Worm (Caenorhabditis elegans) whole organism, late embryonic: ENCODE data around the gene C23G10.5.

ENCODE experiments used
- C08G9.2 ChIP-seq: sonication (generic microtip); optimal IDR thresholded peaks from 2 replicates; lab custom pipeline; 2016; ENCODE audit warnings: mild to moderate bottlenecking, missing genetic modification characterization, moderate library complexity, missing compliant biosample characterization
- ahr-1 ChIP-seq: sonication (generic microtip); optimal IDR thresholded peaks from 2 replicates; lab custom pipeline; 2016; ENCODE audit warnings: missing genetic modification characterization, missing compliant biosample characterization
- ama-1 ChIP-seq: fragments of 150-350 bp; optimal IDR thresholded peaks from 2 replicates; lab custom pipeline; 2014
- ceh-14 ChIP-seq: sonication (generic microtip); optimal IDR thresholded peaks from 2 replicates; lab custom pipeline; 2016; ENCODE audit warnings: missing genotype, missing genetic modification characterization, missing compliant biosample characterization
- ceh-18 ChIP-seq: sonication (generic microtip); optimal IDR thresholded peaks from 2 replicates; lab custom pipeline; 2016; ENCODE audit warnings: missing genetic modification characterization, missing compliant biosample characterization
- ceh-22 ChIP-seq: sonication (generic microtip); optimal IDR thresholded peaks from 2 replicates; lab custom pipeline; 2017; ENCODE audit warnings: missing biosample characterization, missing genetic modification characterization
- ceh-24 ChIP-seq: sonication (generic microtip); optimal IDR thresholded peaks from 2 replicates; lab custom pipeline; 2016; ENCODE audit warnings: mild to moderate bottlenecking, missing genetic modification characterization, missing compliant biosample characterization
- ceh-30 ChIP-seq: fragments of 150-350 bp; optimal IDR thresholded peaks from 2 replicates; lab custom pipeline; 2014; ENCODE audit warnings: missing biosample characterization, missing genetic modification characterization
- ceh-31 ChIP-seq: sonication (generic microtip); optimal IDR thresholded peaks from 2 replicates; lab custom pipeline; 2016; ENCODE audit warnings: missing genetic modification characterization, missing compliant biosample characterization
- ceh-45 ChIP-seq: fragments of 200-800 bp; sonication (Bioruptor generic); IDR thresholded peaks from 2 replicates; pipeline ENCODE4 v1.3.6; 2022; ENCODE audit warnings: missing genetic modification reagents, missing genetic modification characterization, missing compliant biosample characterization
- ceh-48 ChIP-seq: sonication (generic microtip); optimal IDR thresholded peaks from 2 replicates; lab custom pipeline; 2016; ENCODE audit warnings: missing genetic modification characterization, inconsistent platforms, missing compliant biosample characterization
- ceh-6 ChIP-seq: fragments of 200-800 bp; sonication (Bioruptor generic); optimal IDR thresholded peaks from 2 replicates; lab custom pipeline; 2018; ENCODE audit warnings: mild to moderate bottlenecking, missing genetic modification characterization, missing compliant biosample characterization
- dmd-4 ChIP-seq: sonication (generic microtip); optimal IDR thresholded peaks from 2 replicates; lab custom pipeline; 2016; ENCODE audit warnings: borderline replicate concordance, missing genetic modification characterization, missing compliant biosample characterization
- dve-1 ChIP-seq: sonication (generic microtip); optimal IDR thresholded peaks from 2 replicates; lab custom pipeline; 2017; ENCODE audit warnings: antibody characterized with exemption, mild to moderate bottlenecking, missing genetic modification characterization, missing compliant biosample characterization
- elt-2 ChIP-seq: sonication (generic microtip); optimal IDR thresholded peaks from 2 replicates; lab custom pipeline; 2016; ENCODE audit warnings: missing genetic modification reagents, missing genetic modification characterization, missing compliant biosample characterization
- ets-4 ChIP-seq: sonication (generic microtip); optimal IDR thresholded peaks from 2 replicates; lab custom pipeline; 2016; ENCODE audit warnings: missing genetic modification characterization, missing compliant biosample characterization
- eyg-1 ChIP-seq: sonication (generic microtip); optimal IDR thresholded peaks from 2 replicates; lab custom pipeline; 2016; ENCODE audit warnings: missing genotype, missing genetic modification characterization, missing compliant biosample characterization
- fax-1 ChIP-seq: sonication (generic microtip); optimal IDR thresholded peaks from 2 replicates; lab custom pipeline; 2016; ENCODE audit warnings: missing genotype, missing genetic modification characterization, missing compliant biosample characterization
- hlh-13 ChIP-seq: fragments of 200-800 bp; sonication (Bioruptor generic); optimal IDR thresholded peaks from 2 replicates; lab custom pipeline; 2018; ENCODE audit warnings: mild to moderate bottlenecking, missing genetic modification characterization, missing compliant biosample characterization
- hlh-15 ChIP-seq: sonication (generic microtip); optimal IDR thresholded peaks from 2 replicates; lab custom pipeline; 2016; ENCODE audit warnings: missing genetic modification characterization, missing compliant biosample characterization
- hlh-30 ChIP-seq: sonication (generic microtip); optimal IDR thresholded peaks from 2 replicates; lab custom pipeline; 2017; ENCODE audit warnings: antibody characterized with exemption, missing genetic modification characterization, missing compliant biosample characterization; ENCODE audit not compliant: insufficient read depth
- hlh-6 ChIP-seq: sonication (generic microtip); optimal IDR thresholded peaks from 2 replicates; lab custom pipeline; 2016; ENCODE audit warnings: missing genotype, missing genetic modification characterization, missing compliant biosample characterization
- lim-6 ChIP-seq: sonication (generic microtip); optimal IDR thresholded peaks from 2 replicates; lab custom pipeline; 2016; ENCODE audit warnings: missing genetic modification characterization, missing compliant biosample characterization
- mec-3 ChIP-seq: sonication (generic microtip); optimal IDR thresholded peaks from 2 replicates; lab custom pipeline; 2016; ENCODE audit warnings: borderline replicate concordance, missing genetic modification characterization, missing compliant biosample characterization
- nfya-1 ChIP-seq: sonication (generic microtip); optimal IDR thresholded peaks from 2 replicates; lab custom pipeline; 2017; ENCODE audit warnings: missing genetic modification characterization, mild to moderate bottlenecking, missing compliant biosample characterization, antibody characterized with exemption, moderate library complexity
- nhr-232 ChIP-seq: sonication (generic microtip); optimal IDR thresholded peaks from 2 replicates; lab custom pipeline; 2016; ENCODE audit warnings: missing genetic modification characterization, missing compliant biosample characterization
- npax-4 ChIP-seq: sonication (generic microtip); optimal IDR thresholded peaks from 2 replicates; lab custom pipeline; 2016; ENCODE audit warnings: missing genetic modification characterization, missing compliant biosample characterization
- pat-9 ChIP-seq: fragments of 200-800 bp; sonication (Bioruptor generic); optimal IDR thresholded peaks from 2 replicates; lab custom pipeline; 2018; ENCODE audit warnings: mild to moderate bottlenecking, missing genetic modification characterization, moderate library complexity, missing compliant biosample characterization
- pha-2 ChIP-seq: sonication (generic microtip); optimal IDR thresholded peaks from 2 replicates; lab custom pipeline; 2017; ENCODE audit warnings: mild to moderate bottlenecking, missing genetic modification characterization, missing compliant biosample characterization
- pqm-1 ChIP-seq: sonication (generic microtip); optimal IDR thresholded peaks from 2 replicates; lab custom pipeline; 2016; ENCODE audit warnings: missing genetic modification characterization, missing compliant biosample characterization
- pros-1 ChIP-seq: fragments of 150-350 bp; optimal IDR thresholded peaks from 2 replicates; lab custom pipeline; 2014; ENCODE audit warnings: missing biosample characterization, missing genetic modification reagents, missing genetic modification characterization
- sox-4 ChIP-seq: sonication (generic microtip); optimal IDR thresholded peaks from 2 replicates; lab custom pipeline; 2017; ENCODE audit warnings: mild to moderate bottlenecking, missing genetic modification characterization, inconsistent platforms, missing compliant biosample characterization
- tbx-7 ChIP-seq: sonication (generic microtip); optimal IDR thresholded peaks from 2 replicates; lab custom pipeline; 2016; ENCODE audit warnings: missing genotype, missing genetic modification characterization, missing compliant biosample characterization
- unc-3 ChIP-seq, 2 experiments: fragments of 200-800 bp in 1 of 2; sonication (Bioruptor generic) in 1 of 2; sonication (generic microtip) in 1 of 2; conservative IDR thresholded peaks in 1 of 2; optimal IDR thresholded peaks in 1 of 2; 2 replicates each; pipeline versions ENCODE4 v1.3.6 to Lab custom; 2016 to 2022; ENCODE audit warnings: missing compliant biosample characterization in 2 of 2, missing genetic modification characterization in 2 of 2, missing genetic modification reagents in 1 of 2
- unc-55 ChIP-seq: sonication (generic microtip); optimal IDR thresholded peaks from 2 replicates; lab custom pipeline; 2017; ENCODE audit warnings: missing biosample characterization, missing genetic modification reagents, missing genetic modification characterization
- zip-5 ChIP-seq: sonication (generic microtip); optimal IDR thresholded peaks from 2 replicates; lab custom pipeline; 2016; ENCODE audit warnings: missing genetic modification characterization, missing compliant biosample characterization

Gene C23G10.5

ce11 chrIII:6145896-6146295, 45.0 kb upstream of the C23G10.5 start, which contains the start of gene Y42G9A.3:
Gene Y42G9A.3 (plus strand): TSS chrIII:6146258.
- TF ChIP-seq pat-9 (tag; lab: Kevin White, UChicago): no peak
- TF ChIP-seq eyg-1 (tag; lab: Kevin White, UChicago): no peak
- no peak for TF ChIP-seq dmd-4
- TF ChIP-seq dve-1 (tag; lab: Kevin White, UChicago): no peak
- no peak for TF ChIP-seq npax-4 (tag; lab: Kevin White, UChicago)
- TF ChIP-seq ceh-45 (GFP tag; lab: Robert Waterston, UW): no peak
- TF ChIP-seq unc-3 (GFP tag; conservative IDR thresholded peaks at IDR 0.05; lab: Robert Waterston, UW): no peak
- TF ChIP-seq unc-3 (tag; optimal IDR thresholded peaks at IDR 0.05; lab: Kevin White, UChicago): no peak
- TF ChIP-seq ceh-24 (tag; lab: Kevin White, UChicago): no peak
- no peak for TF ChIP-seq C08G9.2 (tag; lab: Kevin White, UChicago)
- TF ChIP-seq pha-2 (tag; lab: Kevin White, UChicago): no peak
- no peak for TF ChIP-seq ceh-48 (tag; lab: Kevin White, UChicago)
- no peak for TF ChIP-seq ceh-30
- no peak for TF ChIP-seq sox-4 (tag; lab: Kevin White, UChicago)

DNA sequence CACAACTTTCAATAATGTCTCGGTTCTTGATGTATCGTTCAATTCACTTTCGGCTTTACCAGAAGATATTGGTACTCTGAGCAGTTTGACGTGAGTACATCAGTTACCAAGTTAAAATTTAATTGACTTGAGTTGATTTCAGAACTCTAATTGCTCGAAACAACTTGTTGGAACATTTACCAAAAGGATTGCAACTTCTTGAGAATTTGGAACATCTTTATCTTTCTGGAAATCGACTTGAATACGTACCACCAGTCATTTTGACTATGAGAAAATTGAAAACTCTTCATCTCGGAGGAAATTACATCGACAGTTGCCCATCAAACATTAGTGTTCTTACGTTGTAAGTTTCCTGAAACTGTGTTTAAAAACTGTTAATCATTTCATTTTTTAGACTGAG, 44.1 kb upstream of the C23G10.5 start:
- TF ChIP-seq hlh-15 (tag; lab: Kevin White, UChicago) (no peak), hlh-13 (no peak), ceh-22 (tag; lab: Kevin White, UChicago) (no peak), ceh-14 (no peak), nhr-232 (tag; lab: Kevin White, UChicago) (no peak), zip-5 (tag; lab: Kevin White, UChicago) (no peak), ama-1 (lab: Kevin White, UChicago) (no peak)

ce11 chrIII:6147903-6148302, 43.0 kb upstream of the C23G10.5 start, which contains the start of gene Y42G9A.2:
Gene Y42G9A.2 (plus strand): TSS chrIII:6148186.
- TF ChIP-seq eyg-1 (tag; lab: Kevin White, UChicago): no peak

ce11 chrIII:6148684-6149083, 42.2 kb upstream of the C23G10.5 start:
- no peak for TF ChIP-seq nfya-1 (tag; lab: Kevin White, UChicago)
- no peak for TF ChIP-seq ets-4 (tag; lab: Kevin White, UChicago)
- no peak for TF ChIP-seq fax-1
- no peak for TF ChIP-seq elt-2
- no peak for TF ChIP-seq ceh-31 (tag; lab: Kevin White, UChicago)
- no peak for TF ChIP-seq lim-6 (tag; lab: Kevin White, UChicago)
- no peak for TF ChIP-seq ahr-1 (tag; lab: Kevin White, UChicago)
- no peak for TF ChIP-seq pros-1 (tag; lab: Kevin White, UChicago)
- TF ChIP-seq hlh-15 (tag; lab: Kevin White, UChicago): no peak
- TF ChIP-seq ceh-30: no peak
- no peak for TF ChIP-seq ceh-18
- no peak for TF ChIP-seq hlh-13
- no peak for TF ChIP-seq pqm-1 (tag; lab: Kevin White, UChicago)
- TF ChIP-seq hlh-6 (tag; lab: Kevin White, UChicago): no peak
- TF ChIP-seq hlh-30: no peak
- TF ChIP-seq tbx-7 (tag; lab: Kevin White, UChicago): no peak
- TF ChIP-seq unc-55 (GFP tag; lab: Kevin White, UChicago): no peak
- no peak for TF ChIP-seq ceh-6 (GFP tag; lab: Kevin White, UChicago)
- no peak for TF ChIP-seq mec-3 (tag; lab: Kevin White, UChicago)
